Worm (Caenorhabditis elegans): ENCODE data around the gene mig-10.

Gene mig-10

ce11 chrIII:8303440-8303839, 24.5 kb downstream of the mig-10 start:
- no peak for TF ChIP-seq ceh-13 (GFP tag; optimal IDR thresholded peaks at IDR 0.05)
- TF ChIP-seq ceh-36 (tag; optimal IDR thresholded peaks at IDR 0.05), result no peak
- no peak for TF ChIP-seq sea-1 (GFP tag; conservative IDR thresholded peaks at IDR 0.05)
- TF ChIP-seq ets-7 (tag; optimal IDR thresholded peaks at IDR 0.05), result no peak

ce11 chrIII:8305304-8305703, 26.4 kb downstream of the mig-10 start:
- TF ChIP-seq pes-1 (GFP tag; IDR thresholded peaks at IDR 0.05) (no peak), tbx-37 (GFP tag; conservative IDR thresholded peaks at IDR 0.05) (no peak), ceh-36 (tag; optimal IDR thresholded peaks at IDR 0.05) (no peak), flt-1 (GFP tag; IDR thresholded peaks at IDR 0.05) (no peak), tra-4 (tag; optimal IDR thresholded peaks at IDR 0.05) (no peak), tbx-11 (GFP tag; IDR thresholded peaks at IDR 0.05) (no peak), hnd-1 (tag; optimal IDR thresholded peaks at IDR 0.05) (no peak), hmg-4 (GFP tag; optimal IDR thresholded peaks at IDR 0.05) (no peak), ama-1 (optimal IDR thresholded peaks at IDR 0.05) (no peak), sea-1 (GFP tag; conservative IDR thresholded peaks at IDR 0.05) (no peak), hmbx-1 (tag; optimal IDR thresholded peaks at IDR 0.05) (no peak), aly-1 (tag; optimal IDR thresholded peaks at IDR 0.05) (no peak), ceh-13 (GFP tag; optimal IDR thresholded peaks at IDR 0.05) (no peak), scrt-1 (GFP tag; IDR thresholded peaks at IDR 0.05) (no peak), ets-7 (tag; optimal IDR thresholded peaks at IDR 0.05) (no peak), B0310.2 (tag; optimal IDR thresholded peaks at IDR 0.05) (no peak)

- TF ChIP-seq pes-1 (GFP tag; IDR thresholded peaks at IDR 0.05) (no peak), tbx-37 (GFP tag; conservative IDR thresholded peaks at IDR 0.05) (no peak), F13C5.2 (tag; optimal IDR thresholded peaks at IDR 0.05) (no peak), hnd-1 (tag; optimal IDR thresholded peaks at IDR 0.05) (no peak), tra-4 (tag; optimal IDR thresholded peaks at IDR 0.05) (no peak), hmg-4 (GFP tag; optimal IDR thresholded peaks at IDR 0.05) (no peak), ama-1 (optimal IDR thresholded peaks at IDR 0.05) (no peak), scrt-1 (GFP tag; IDR thresholded peaks at IDR 0.05) (no peak), ceh-13 (GFP tag; optimal IDR thresholded peaks at IDR 0.05) (no peak)
Observed at ce11 chrIII:8305816-8306215, 26.9 kb downstream of the mig-10 start.

ce11 chrIII:8307356-8307755, 28.5 kb downstream of the mig-10 start, which contains the start of the genes F10E9.7 and F10E9.5:
TSS of gene F10E9.7 (minus strand) at chrIII:8307441.
TSS of gene F10E9.5 (plus strand) at chrIII:8307592.
- TF ChIP-seq F13C5.2 (tag; optimal IDR thresholded peaks at IDR 0.05) (no peak), flt-1 (GFP tag; IDR thresholded peaks at IDR 0.05) (no peak), sea-1 (GFP tag; conservative IDR thresholded peaks at IDR 0.05) (no peak), ets-7 (tag; optimal IDR thresholded peaks at IDR 0.05) (no peak), pes-1 (GFP tag; IDR thresholded peaks at IDR 0.05) (peak; percentile 75), tbx-37 (GFP tag; conservative IDR thresholded peaks at IDR 0.05) (peak; percentile 93), ceh-36 (tag; optimal IDR thresholded peaks at IDR 0.05) (no peak), B0310.2 (tag; optimal IDR thresholded peaks at IDR 0.05) (no peak)

- no peak for TF ChIP-seq hnd-1 (tag; optimal IDR thresholded peaks at IDR 0.05)
- no peak for TF ChIP-seq B0310.2 (tag; optimal IDR thresholded peaks at IDR 0.05)
- no peak for TF ChIP-seq ceh-13 (GFP tag; optimal IDR thresholded peaks at IDR 0.05)
- no peak for TF ChIP-seq sea-1 (GFP tag; conservative IDR thresholded peaks at IDR 0.05)
- no peak for TF ChIP-seq flt-1 (GFP tag; IDR thresholded peaks at IDR 0.05)
- no peak for TF ChIP-seq aly-1 (tag; optimal IDR thresholded peaks at IDR 0.05)
- TF ChIP-seq scrt-1 (GFP tag; IDR thresholded peaks at IDR 0.05), result no peak
- TF ChIP-seq tbx-11 (GFP tag; IDR thresholded peaks at IDR 0.05), result no peak
Observed at ce11 chrIII:8308238-8308637, 29.3 kb downstream of the mig-10 start, which contains the start of gene F10E9.4. TSS of gene F10E9.4 (plus strand) at chrIII:8308538.

ce11 chrIII:8310239-8311057, 31.5 kb downstream of the mig-10 start, which contains the start of gene F10E9.3:
TSS of gene F10E9.3 (plus strand) at chrIII:8311007.
- TF ChIP-seq tbx-37 (GFP tag; conservative IDR thresholded peaks at IDR 0.05) (no peak), ama-1 (optimal IDR thresholded peaks at IDR 0.05) (no peak), ets-7 (tag; optimal IDR thresholded peaks at IDR 0.05) (no peak), hmbx-1 (tag; optimal IDR thresholded peaks at IDR 0.05) (no peak), B0310.2 (tag; optimal IDR thresholded peaks at IDR 0.05) (no peak), hmg-4 (GFP tag; optimal IDR thresholded peaks at IDR 0.05) (no peak), tra-4 (tag; optimal IDR thresholded peaks at IDR 0.05) (no peak), sea-1 (GFP tag; conservative IDR thresholded peaks at IDR 0.05) (no peak), flt-1 (GFP tag; IDR thresholded peaks at IDR 0.05) (no peak)

ce11 chrIII:8312393-8312792, 33.5 kb downstream of the mig-10 start, which contains the start of gene F10E9.2:
TSS of gene F10E9.2 (plus strand) at chrIII:8312693.
- TF ChIP-seq sea-1 (GFP tag; conservative IDR thresholded peaks at IDR 0.05) (no peak), hnd-1 (tag; optimal IDR thresholded peaks at IDR 0.05) (no peak), aly-1 (tag; optimal IDR thresholded peaks at IDR 0.05) (no peak), tra-4 (tag; optimal IDR thresholded peaks at IDR 0.05) (no peak), F13C5.2 (tag; optimal IDR thresholded peaks at IDR 0.05) (no peak)

ce11 chrIII:8318488-8318887, 39.6 kb downstream of the mig-10 start, which contains the start of gene sas-4:
TSS of gene sas-4 (minus strand) at chrIII:8318588.
- TF ChIP-seq B0310.2 (tag; optimal IDR thresholded peaks at IDR 0.05), result no peak
- no peak for TF ChIP-seq sea-1 (GFP tag; conservative IDR thresholded peaks at IDR 0.05)
- no peak for TF ChIP-seq hmbx-1 (tag; optimal IDR thresholded peaks at IDR 0.05)
- TF ChIP-seq pes-1 (GFP tag; IDR thresholded peaks at IDR 0.05), result no peak
- TF ChIP-seq F13C5.2 (tag; optimal IDR thresholded peaks at IDR 0.05), result no peak
- TF ChIP-seq hmg-4 (GFP tag; optimal IDR thresholded peaks at IDR 0.05), result no peak
- no peak for TF ChIP-seq scrt-1 (GFP tag; IDR thresholded peaks at IDR 0.05)
- TF ChIP-seq flt-1 (GFP tag; IDR thresholded peaks at IDR 0.05), result no peak
- TF ChIP-seq tra-4 (tag; optimal IDR thresholded peaks at IDR 0.05), result no peak
- TF ChIP-seq tbx-37 (GFP tag; conservative IDR thresholded peaks at IDR 0.05), result no peak
- TF ChIP-seq ceh-36 (tag; optimal IDR thresholded peaks at IDR 0.05), result no peak
- TF ChIP-seq ceh-13 (GFP tag; optimal IDR thresholded peaks at IDR 0.05), result no peak
- TF ChIP-seq ets-7 (tag; optimal IDR thresholded peaks at IDR 0.05), result no peak
- no peak for TF ChIP-seq hnd-1 (tag; optimal IDR thresholded peaks at IDR 0.05)
- TF ChIP-seq ama-1 (optimal IDR thresholded peaks at IDR 0.05), result no peak
- no peak for TF ChIP-seq aly-1 (tag; optimal IDR thresholded peaks at IDR 0.05)

Measured in whole organism, early embryonic.